Worm (Caenorhabditis elegans): ENCODE measurements around the gene Y57G11C.33.

DNA sequence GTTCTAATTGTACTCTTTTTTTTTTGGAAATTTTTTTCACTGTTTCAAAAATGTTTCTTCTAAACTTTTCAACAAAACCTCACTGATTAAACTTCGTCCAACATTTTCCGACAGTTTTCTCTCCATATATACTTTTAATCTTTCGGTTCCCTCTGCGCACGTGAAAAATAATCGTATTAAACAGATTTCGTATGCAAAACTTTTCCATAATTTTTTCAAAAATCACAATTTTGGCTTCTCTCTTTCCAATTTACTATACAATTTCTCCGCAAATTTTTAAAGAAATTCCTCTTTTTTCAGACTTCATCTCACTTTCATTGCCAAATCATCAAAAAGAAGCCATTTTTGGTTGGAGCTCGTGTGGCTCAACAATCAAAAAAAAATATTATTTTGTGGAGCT is 40.6 kb upstream of the Y57G11C.33 start, which contains the start of gene dmd-6:
- TF ChIP-seq ama-1 (optimal IDR thresholded peaks at IDR 0.05), result no peak
- TF ChIP-seq F13H6.1 (tag; optimal IDR thresholded peaks at IDR 0.05), result no peak
- TF ChIP-seq C38D4.7 (GFP tag; optimal IDR thresholded peaks at IDR 0.05), result no peak
- no peak for TF ChIP-seq pha-4 (tag; optimal IDR thresholded peaks at IDR 0.05)
- TF ChIP-seq pat-9 (tag; optimal IDR thresholded peaks at IDR 0.05), result no peak
- no peak for TF ChIP-seq pha-2 (tag; optimal IDR thresholded peaks at IDR 0.05)
- TF ChIP-seq ceh-45 (GFP tag; IDR thresholded peaks at IDR 0.05), result no peak
- no peak for TF ChIP-seq nfya-1 (tag; optimal IDR thresholded peaks at IDR 0.05)

Measured in whole organism, late embryonic.